Fruit fly (Drosophila melanogaster) whole organism, embryonic: ENCODE measurements around the gene Tnpo-SR.

Experiments
- Aef1 ChIP-seq: fragments of 200-800 bp; sonication (Bioruptor generic); IDR thresholded peaks from 3 replicates; pipeline ENCODE4 v1.3.6; 2022; ENCODE audit warnings: missing biosample characterization, missing genetic modification characterization
- BEAF-32 ChIP-seq: fragments of 200-800 bp; sonication (Bioruptor generic); optimal IDR thresholded peaks from 3 replicates; lab custom pipeline; 2017; ENCODE audit warnings: missing biosample characterization, missing genetic modification characterization, mild to moderate bottlenecking, moderate library complexity, missing genetic modification reagents
- Bgb ChIP-seq: fragments of 200-800 bp; sonication (Bioruptor generic); IDR thresholded peaks from 2 replicates; pipeline ENCODE4 v1.3.6; 2022; ENCODE audit warnings: missing biosample characterization, missing genetic modification characterization; ENCODE audit not compliant: partially characterized antibody
- Blimp-1 ChIP-seq: fragments of 200-800 bp; sonication (Bioruptor generic); optimal IDR thresholded peaks from 3 replicates; lab custom pipeline; 2018; ENCODE audit warnings: missing biosample characterization, missing genetic modification characterization, mild to moderate bottlenecking, moderate library complexity, missing genetic modification reagents
- C15 ChIP-seq: fragments of 200-800 bp; sonication (Bioruptor generic); IDR thresholded peaks from 3 replicates; pipeline ENCODE4 v1.3.6; 2022; ENCODE audit warnings: missing biosample characterization, missing genetic modification characterization
- CG11247 ChIP-seq: fragments of 200-800 bp; sonication (Bioruptor generic); IDR thresholded peaks from 2 replicates; pipeline ENCODE4 v1.3.6; 2022; ENCODE audit warnings: missing biosample characterization, missing genetic modification characterization
- CG11456 ChIP-seq: fragments of 200-800 bp; sonication (Bioruptor generic); IDR thresholded peaks from 3 replicates; pipeline ENCODE4 v1.3.6; 2022; ENCODE audit warnings: missing biosample characterization, missing genetic modification characterization
- CG11504 ChIP-seq: fragments of 200-800 bp; sonication (Bioruptor generic); optimal IDR thresholded peaks from 3 replicates; lab custom pipeline; 2019; ENCODE audit warnings: missing biosample characterization, mild to moderate bottlenecking, missing genetic modification characterization, moderate library complexity
- CG11695 ChIP-seq: fragments of 200-800 bp; sonication (Bioruptor generic); IDR thresholded peaks from 3 replicates; pipeline ENCODE4 v1.3.6; 2022; ENCODE audit warnings: missing biosample characterization, missing genetic modification characterization
- CG12155 ChIP-seq: fragments of 200-800 bp; sonication (Bioruptor generic); optimal IDR thresholded peaks from 3 replicates; lab custom pipeline; 2016; ENCODE audit warnings: missing biosample characterization, missing genetic modification characterization
- CG13123 ChIP-seq: fragments of 200-800 bp; sonication (Bioruptor generic); optimal IDR thresholded peaks from 2 replicates; lab custom pipeline; 2016; ENCODE audit warnings: missing biosample characterization, missing genetic modification characterization
- CG14965 ChIP-seq: fragments of 200-800 bp; sonication (Bioruptor generic); optimal IDR thresholded peaks from 2 replicates; lab custom pipeline; 2016; ENCODE audit warnings: missing biosample characterization, missing genetic modification characterization, borderline replicate concordance
- CG16779 ChIP-seq: fragments of 200-800 bp; sonication (Bioruptor generic); IDR thresholded peaks from 2 replicates; pipeline ENCODE4 v1.3.6; 2022; ENCODE audit warnings: missing biosample characterization, missing genetic modification characterization
- CG17568 ChIP-seq: fragments of 200-800 bp; sonication (Bioruptor generic); optimal IDR thresholded peaks from 2 replicates; lab custom pipeline; 2018; ENCODE audit warnings: missing biosample characterization, mild to moderate bottlenecking, missing genetic modification characterization, moderate library complexity
- CG17612 ChIP-seq: fragments of 200-800 bp; sonication (Bioruptor generic); IDR thresholded peaks from 2 replicates; pipeline ENCODE4 v1.3.6; 2022; ENCODE audit warnings: missing biosample characterization, missing genetic modification characterization
- CG17829 ChIP-seq: fragments of 200-800 bp; optimal IDR thresholded peaks from 2 replicates; lab custom pipeline; 2019; ENCODE audit warnings: missing biosample characterization, mild to moderate bottlenecking, missing genetic modification characterization, moderate library complexity
- CG1792 ChIP-seq: fragments of 200-800 bp; sonication (Bioruptor generic); optimal IDR thresholded peaks from 2 replicates; lab custom pipeline; 2016; ENCODE audit warnings: missing biosample characterization, missing genetic modification characterization
- CG31224 ChIP-seq: fragments of 200-800 bp; sonication (Bioruptor generic); IDR thresholded peaks from 2 replicates; pipeline ENCODE4 v1.3.6; 2022; ENCODE audit warnings: missing biosample characterization, missing genetic modification characterization
- CG31365 ChIP-seq: fragments of 200-800 bp; sonication (Bioruptor generic); optimal IDR thresholded peaks from 2 replicates; lab custom pipeline; 2018; ENCODE audit warnings: missing biosample characterization, mild to moderate bottlenecking, missing genetic modification characterization
- CG32532 ChIP-seq: fragments of 200-800 bp; sonication (Bioruptor generic); IDR thresholded peaks from 2 replicates; pipeline ENCODE4 v1.3.6; 2022; ENCODE audit warnings: missing biosample characterization, missing genetic modification characterization
- CG32767 ChIP-seq: fragments of 200-800 bp; sonication (Bioruptor generic); IDR thresholded peaks from 2 replicates; pipeline ENCODE4 v1.3.6; 2022; ENCODE audit warnings: missing biosample characterization, missing genetic modification characterization
- CG5953 ChIP-seq: fragments of 200-800 bp; sonication (Bioruptor generic); IDR thresholded peaks from 2 replicates; pipeline ENCODE4 v1.3.6; 2022; ENCODE audit warnings: missing biosample characterization, missing genetic modification characterization
- CG7357 ChIP-seq: fragments of 200-800 bp; sonication (Bioruptor generic); IDR thresholded peaks from 3 replicates; pipeline ENCODE4 v1.3.6; 2022; ENCODE audit warnings: missing biosample characterization, missing genetic modification characterization
- CG9797 ChIP-seq: fragments of 200-800 bp; sonication (Bioruptor generic); optimal IDR thresholded peaks from 3 replicates; lab custom pipeline; 2018; ENCODE audit warnings: missing biosample characterization, mild to moderate bottlenecking, missing genetic modification characterization
- CkIIα-i1 ChIP-seq: fragments of 200-800 bp; sonication (Bioruptor generic); IDR thresholded peaks from 2 replicates; pipeline ENCODE4 v1.3.6; 2022; ENCODE audit warnings: missing biosample characterization, missing genetic modification characterization
- Fer1 ChIP-seq: fragments of 200-800 bp; sonication (Bioruptor generic); optimal IDR thresholded peaks from 2 replicates; lab custom pipeline; 2017; ENCODE audit warnings: missing biosample characterization, mild to moderate bottlenecking, missing genetic modification characterization
- MTF-1 ChIP-seq: fragments of 200-800 bp; sonication (Bioruptor generic); optimal IDR thresholded peaks from 2 replicates; lab custom pipeline; 2018; ENCODE audit warnings: missing biosample characterization, mild to moderate bottlenecking, missing genetic modification characterization, borderline replicate concordance
- Nf-YB ChIP-seq: fragments of 200-800 bp; sonication (Bioruptor generic); optimal IDR thresholded peaks from 3 replicates; lab custom pipeline; 2019; ENCODE audit warnings: missing biosample characterization, mild to moderate bottlenecking, missing genetic modification characterization, moderate library complexity
- Oli ChIP-seq: fragments of 200-800 bp; sonication (Bioruptor generic); optimal IDR thresholded peaks from 2 replicates; lab custom pipeline; 2018; ENCODE audit warnings: missing biosample characterization, mild to moderate bottlenecking, missing genetic modification characterization, moderate library complexity
- Side ChIP-seq: fragments of 200-800 bp; sonication (Bioruptor generic); optimal IDR thresholded peaks from 2 replicates; lab custom pipeline; 2016; ENCODE audit warnings: missing biosample characterization, missing genetic modification characterization
- Trl ChIP-seq, 3 experiments: fragments of >200 bp in 2 of 3; fragments of 200-800 bp in 1 of 3; sonication (Bioruptor generic) in 1 of 3; optimal IDR thresholded peaks; 2 replicates in 1 of 3; 3 replicates in 2 of 3; lab custom pipeline; 2016 to 2017; ENCODE audit warnings: missing biosample characterization in 1 of 3, missing genetic modification characterization in 1 of 3
- Xbp1 ChIP-seq: fragments of 200-800 bp; sonication (Bioruptor generic); optimal IDR thresholded peaks from 3 replicates; lab custom pipeline; 2016; ENCODE audit warnings: missing biosample characterization, mild to moderate bottlenecking, missing genetic modification characterization
- ara ChIP-seq: fragments of 200-800 bp; sonication (Bioruptor generic); IDR thresholded peaks from 2 replicates; pipeline ENCODE4 v1.3.6; 2022; ENCODE audit warnings: missing biosample characterization, missing genetic modification characterization
- ash1 ChIP-seq: fragments of 200-800 bp; sonication (Bioruptor generic); optimal IDR thresholded peaks from 2 replicates; lab custom pipeline; 2018; ENCODE audit warnings: missing biosample characterization, mild to moderate bottlenecking, missing genetic modification characterization
- cad ChIP-seq: fragments of >200 bp; optimal IDR thresholded peaks from 2 replicates; lab custom pipeline; 2017; ENCODE audit warnings: missing biosample characterization, missing genetic modification characterization
- cas ChIP-seq: fragments of 200-800 bp; sonication (Bioruptor generic); IDR thresholded peaks from 2 replicates; pipeline ENCODE4 v1.3.6; 2022; ENCODE audit warnings: missing biosample characterization, missing genetic modification characterization
- eve ChIP-seq, 2 experiments: fragments of >200 bp; optimal IDR thresholded peaks; 2 replicates each; lab custom pipeline; 2017; ENCODE audit warnings: missing biosample characterization in 2 of 2, missing genetic modification characterization in 2 of 2
- exex ChIP-seq: fragments of 200-800 bp; sonication (Bioruptor generic); optimal IDR thresholded peaks from 4 replicates; lab custom pipeline; 2018; ENCODE audit warnings: missing biosample characterization, mild to moderate bottlenecking, missing genetic modification characterization, moderate library complexity
- fd64A ChIP-seq: fragments of 200-800 bp; sonication (Bioruptor generic); optimal IDR thresholded peaks from 3 replicates; lab custom pipeline; 2018; ENCODE audit warnings: missing biosample characterization, mild to moderate bottlenecking, missing genetic modification characterization
- her ChIP-seq: fragments of 200-800 bp; sonication (Bioruptor generic); optimal IDR thresholded peaks from 2 replicates; lab custom pipeline; 2016; ENCODE audit warnings: missing biosample characterization, missing genetic modification characterization
- hth ChIP-seq: fragments of >200 bp; optimal IDR thresholded peaks from 2 replicates; lab custom pipeline; 2017; ENCODE audit warnings: inconsistent platforms
- lov ChIP-seq, 2 experiments: fragments of 200-800 bp in 1 of 2; fragments of >200 bp in 1 of 2; sonication (Bioruptor generic) in 1 of 2; IDR thresholded peaks in 1 of 2; optimal IDR thresholded peaks in 1 of 2; 2 replicates in 1 of 2; 3 replicates in 1 of 2; pipeline versions ENCODE4 v1.3.6 to Lab custom; 2017 to 2022; ENCODE audit warnings: missing biosample characterization in 1 of 2, missing genetic modification characterization in 1 of 2
- scrt ChIP-seq: fragments of 200-800 bp; sonication (Bioruptor generic); optimal IDR thresholded peaks from 2 replicates; lab custom pipeline; 2018; ENCODE audit warnings: missing biosample characterization, mild to moderate bottlenecking, missing genetic modification characterization, moderate library complexity
- sens-2 ChIP-seq: fragments of 200-800 bp; sonication (Bioruptor generic); IDR thresholded peaks from 2 replicates; pipeline ENCODE4 v1.3.6; 2022; ENCODE audit warnings: missing biosample characterization, missing genetic modification characterization
- tio ChIP-seq: fragments of 200-800 bp; sonication (Bioruptor generic); optimal IDR thresholded peaks from 2 replicates; lab custom pipeline; 2017; ENCODE audit warnings: missing biosample characterization, missing genetic modification characterization, inconsistent platforms
- toy ChIP-seq: fragments of 200-800 bp; sonication (Bioruptor generic); IDR thresholded peaks from 2 replicates; pipeline ENCODE4 v1.3.6; 2022; ENCODE audit warnings: missing biosample characterization, missing genetic modification characterization
- vvl ChIP-seq: fragments of 200-800 bp; sonication (Bioruptor generic); IDR thresholded peaks from 2 replicates; pipeline ENCODE4 v1.3.6; 2022; ENCODE audit warnings: missing biosample characterization, missing genetic modification characterization
- yki ChIP-seq: fragments of >200 bp; optimal IDR thresholded peaks from 3 replicates; lab custom pipeline; 2018
- zen2 ChIP-seq: fragments of 200-800 bp; sonication (Bioruptor generic); IDR thresholded peaks from 3 replicates; pipeline ENCODE4 v1.3.6; 2022; ENCODE audit warnings: missing biosample characterization, missing genetic modification characterization; ENCODE audit not compliant: partially characterized antibody

Tnpo-SR gene

DNA sequence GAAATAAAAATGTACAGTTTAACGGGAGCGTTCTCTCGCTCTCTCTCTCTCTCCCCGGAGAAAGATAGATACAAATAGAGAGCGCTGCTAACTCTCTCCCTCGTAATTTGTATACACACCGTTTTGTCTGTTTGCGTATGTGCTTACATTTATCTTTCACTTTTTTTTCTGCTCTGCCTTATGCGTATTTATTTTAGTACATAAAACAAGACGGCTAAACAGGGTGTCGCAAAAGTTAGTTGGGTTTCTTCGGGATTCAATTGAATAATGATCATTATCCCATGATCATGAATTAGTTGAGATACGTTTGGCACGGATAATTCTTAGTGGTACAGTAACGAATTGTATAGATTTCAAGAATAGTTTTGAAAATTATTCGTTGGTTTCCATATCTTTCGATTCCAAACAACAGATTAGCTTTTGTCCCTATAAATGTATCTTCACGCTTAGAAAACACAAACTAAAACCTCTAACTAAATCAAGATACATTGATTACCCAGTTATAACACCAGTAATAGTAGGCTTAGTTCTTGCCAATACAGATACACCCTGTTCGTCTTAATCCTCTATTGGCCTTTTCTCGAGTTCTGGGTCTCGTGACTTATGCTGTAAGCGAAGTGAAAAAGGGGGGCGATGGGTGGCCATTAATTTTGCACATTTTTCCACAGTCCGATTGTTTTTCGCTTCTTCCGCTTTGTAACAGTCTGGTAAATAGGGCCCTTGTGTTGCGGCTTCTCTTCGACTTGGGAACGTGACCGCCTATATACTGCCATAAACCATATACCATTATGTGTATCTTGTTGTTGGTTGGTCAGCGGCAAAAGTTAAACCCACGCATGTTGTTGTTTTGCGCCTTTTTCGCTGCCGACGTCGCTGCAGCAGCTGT lies 5.0 kb upstream of the Tnpo-SR start (continued):
- TF ChIP-seq CG1792 (peak; percentile 59), Nf-YB (GFP tag; lab: Kevin White, UChicago) (peak; percentile 54), cad (GFP tag; lab: Kevin White, UChicago) (peak; percentile 8), BEAF-32 (GFP tag; lab: Kevin White, UChicago) (no peak), eve (GFP tag; optimal IDR thresholded peaks at IDR 0.05; lab: Kevin White, UChicago) (no peak), scrt (GFP tag; lab: Kevin White, UChicago) (peak; percentile 76), CG11504 (peak; percentile 85), Blimp-1 (GFP tag; lab: Kevin White, UChicago) (peak; percentile 85), Bgb (no peak), CG11456 (GFP tag; lab: Robert Waterston, UW) (no peak), tio (peak; percentile 59), CG5953 (GFP tag; lab: Robert Waterston, UW) (no peak), Aef1 (GFP tag; lab: Robert Waterston, UW) (no peak), CG17829 (tag; lab: Kevin White, UChicago) (peak; percentile 78), CG32767 (GFP tag; lab: Robert Waterston, UW) (no peak), CG17568 (GFP tag; lab: Kevin White, UChicago) (peak; percentile 85), Side (peak; percentile 71), Fer1 (peak; percentile 86), CG13123 (GFP tag; lab: Kevin White, UChicago) (peak; percentile 68), zen2 (GFP tag; lab: Robert Waterston, UW) (no peak), sens-2 (GFP tag; lab: Robert Waterston, UW) (no peak), CG12155 (peak; percentile 62), CG17612 (GFP tag; lab: Robert Waterston, UW) (no peak), ara (GFP tag; lab: Robert Waterston, UW) (no peak), CG31365 (tag; lab: Kevin White, UChicago) (peak; percentile 73), Trl (optimal IDR thresholded peaks at IDR 0.05; lab: Kevin White, UChicago) (peak; percentile 98), Trl (GFP tag; optimal IDR thresholded peaks at IDR 0.05; lab: Kevin White, UChicago) (peak; percentile 58), MTF-1 (GFP tag; lab: Kevin White, UChicago) (peak; percentile 82), CG16779 (GFP tag; lab: Robert Waterston, UW) (no peak), toy (GFP tag; lab: Robert Waterston, UW) (no peak), yki (peak; percentile 90), CG11247 (GFP tag; lab: Robert Waterston, UW) (no peak), exex (tag; lab: Kevin White, UChicago) (peak; percentile 34), ash1 (GFP tag; lab: Kevin White, UChicago) (no peak), Xbp1 (peak; percentile 71), hth (lab: Kevin White, UChicago) (no peak), CG7357 (GFP tag; lab: Robert Waterston, UW) (peak; percentile 34; the same call in 1 of the 3 replicates), CG32532 (GFP tag; lab: Robert Waterston, UW) (no peak), vvl (GFP tag; lab: Robert Waterston, UW) (no peak), CG11695 (GFP tag; lab: Robert Waterston, UW) (no peak), fd64A (GFP tag; lab: Kevin White, UChicago) (peak; percentile 88), CG31224 (GFP tag; lab: Robert Waterston, UW) (no peak), C15 (no peak), CkIIα-i1 (no peak), lov (optimal IDR thresholded peaks at IDR 0.05; lab: Kevin White, UChicago) (no peak), lov (GFP tag; IDR thresholded peaks at IDR 0.05; lab: Robert Waterston, UW) (no peak), CG9797 (no peak), her (GFP tag; lab: Kevin White, UChicago) (peak; percentile 74), cas (no peak), CG14965 (GFP tag; lab: Kevin White, UChicago) (peak; percentile 59), Oli (tag; lab: Kevin White, UChicago) (peak; percentile 89)
